Fruit fly (Drosophila melanogaster) whole organism, embryonic: ENCODE measurements around the gene CG45100.
A peak's percentile ranks its signal among the peaks of the same experiment; 100 is the strongest.

Experiments used
- ATbp ChIP-seq: fragments of 200-800 bp; sonication (Bioruptor generic); optimal IDR thresholded peaks from 2 replicates; lab custom pipeline; 2017; ENCODE audit warnings: missing biosample characterization, mild to moderate bottlenecking, missing genetic modification characterization, missing genetic modification reagents
- B-H1 ChIP-seq: fragments of 200-800 bp; sonication (Bioruptor generic); IDR thresholded peaks from 3 replicates; pipeline ENCODE4 v1.3.6; 2022; ENCODE audit warnings: missing biosample characterization, missing genetic modification characterization
- Bgb ChIP-seq: fragments of 200-800 bp; sonication (Bioruptor generic); IDR thresholded peaks from 2 replicates; pipeline ENCODE4 v1.3.6; 2022; ENCODE audit warnings: missing biosample characterization, missing genetic modification characterization; ENCODE audit not compliant: partially characterized antibody
- CG10274 ChIP-seq: fragments of 200-800 bp; sonication (Bioruptor generic); optimal IDR thresholded peaks from 3 replicates; lab custom pipeline; 2017; ENCODE audit warnings: missing biosample characterization, mild to moderate bottlenecking, missing genetic modification characterization
- CG10543 ChIP-seq: fragments of 200-800 bp; sonication (Bioruptor generic); optimal IDR thresholded peaks from 3 replicates; lab custom pipeline; 2017; ENCODE audit warnings: missing biosample characterization, mild to moderate bottlenecking, missing genetic modification characterization, moderate library complexity
- CG11456 ChIP-seq: fragments of 200-800 bp; sonication (Bioruptor generic); IDR thresholded peaks from 3 replicates; pipeline ENCODE4 v1.3.6; 2022; ENCODE audit warnings: missing biosample characterization, missing genetic modification characterization
- CG12391 ChIP-seq: fragments of 200-800 bp; sonication (Bioruptor generic); optimal IDR thresholded peaks from 3 replicates; lab custom pipeline; 2018; ENCODE audit warnings: missing biosample characterization, mild to moderate bottlenecking, missing genetic modification characterization, moderate library complexity
- CG12769 ChIP-seq: fragments of 200-800 bp; sonication (Bioruptor generic); optimal IDR thresholded peaks from 2 replicates; lab custom pipeline; 2019; ENCODE audit warnings: missing biosample characterization, mild to moderate bottlenecking, missing genetic modification characterization, moderate library complexity
- CG13894 ChIP-seq: fragments of 200-800 bp; sonication (Bioruptor generic); optimal IDR thresholded peaks from 3 replicates; lab custom pipeline; 2018; ENCODE audit warnings: missing biosample characterization, mild to moderate bottlenecking, missing genetic modification characterization, moderate library complexity
- CG14050 ChIP-seq: fragments of 200-800 bp; sonication (Bioruptor generic); IDR thresholded peaks from 3 replicates; pipeline ENCODE4 v1.3.6; 2022; ENCODE audit warnings: missing biosample characterization, missing genetic modification characterization
- CG14667 ChIP-seq: fragments of 200-800 bp; sonication (Bioruptor generic); IDR thresholded peaks from 2 replicates; pipeline ENCODE4 v1.3.6; 2022; ENCODE audit warnings: missing biosample characterization, missing genetic modification characterization
- CG16863 ChIP-seq: fragments of 200-800 bp; sonication (Bioruptor generic); optimal IDR thresholded peaks from 3 replicates; lab custom pipeline; 2016; ENCODE audit warnings: missing biosample characterization, missing genetic modification characterization
- CG34376 ChIP-seq: fragments of 200-800 bp; sonication (Bioruptor generic); optimal IDR thresholded peaks from 2 replicates; lab custom pipeline; 2018; ENCODE audit warnings: missing biosample characterization, mild to moderate bottlenecking, missing genetic modification characterization
- CG6854 ChIP-seq: fragments of 200-800 bp; sonication (Bioruptor generic); optimal IDR thresholded peaks from 3 replicates; lab custom pipeline; 2017; ENCODE audit warnings: missing biosample characterization, mild to moderate bottlenecking, missing genetic modification characterization
- CG7556 ChIP-seq: fragments of 200-800 bp; sonication (Bioruptor generic); optimal IDR thresholded peaks from 2 replicates; lab custom pipeline; 2017; ENCODE audit warnings: missing biosample characterization, mild to moderate bottlenecking, missing genetic modification characterization
- CG8290 ChIP-seq, 3 experiments: fragments of 200-800 bp; sonication (Bioruptor generic); optimal IDR thresholded peaks; 2 replicates each; lab custom pipeline; 2016 to 2019; ENCODE audit warnings: missing biosample characterization in 3 of 3, missing genetic modification characterization in 3 of 3, mild to moderate bottlenecking in 2 of 3, moderate library complexity in 1 of 3
- CTCF ChIP-seq: fragments of 200-800 bp; sonication (Bioruptor generic); optimal IDR thresholded peaks from 2 replicates; lab custom pipeline; 2017; ENCODE audit warnings: missing biosample characterization, mild to moderate bottlenecking, missing genetic modification characterization, moderate library complexity
- Camta ChIP-seq: fragments of 200-800 bp; sonication (Bioruptor generic); optimal IDR thresholded peaks from 2 replicates; lab custom pipeline; 2016; ENCODE audit warnings: missing biosample characterization, missing genetic modification characterization
- Deaf1 ChIP-seq: fragments of 200-800 bp; optimal IDR thresholded peaks from 3 replicates; lab custom pipeline; 2019; ENCODE audit warnings: missing biosample characterization, mild to moderate bottlenecking, missing genetic modification characterization, moderate library complexity
- Doc2 ChIP-seq: fragments of 200-800 bp; sonication (Bioruptor generic); IDR thresholded peaks from 2 replicates; pipeline ENCODE4 v1.3.6; 2022; ENCODE audit warnings: missing biosample characterization, missing genetic modification characterization
- Dp ChIP-seq: fragments of 200-800 bp; sonication (Bioruptor generic); optimal IDR thresholded peaks from 2 replicates; lab custom pipeline; 2018; ENCODE audit warnings: missing biosample characterization, mild to moderate bottlenecking, missing genetic modification characterization, moderate library complexity
- Kr ChIP-seq: fragments of 200-800 bp; sonication (Bioruptor generic); optimal IDR thresholded peaks from 2 replicates; lab custom pipeline; 2017; ENCODE audit warnings: missing biosample characterization, mild to moderate bottlenecking, missing genetic modification characterization
- Med ChIP-seq: fragments of 200-800 bp; sonication (Bioruptor generic); peaks from one replicate; lab custom pipeline; 2016; ENCODE audit warnings: missing biosample characterization, missing genetic modification characterization, mild to moderate bottlenecking, inconsistent platforms, moderate library complexity
- NfI ChIP-seq: fragments of 200-800 bp; sonication (Bioruptor generic); optimal IDR thresholded peaks from 3 replicates; lab custom pipeline; 2018; ENCODE audit warnings: missing biosample characterization, mild to moderate bottlenecking, missing genetic modification characterization, moderate library complexity
- Oli ChIP-seq: fragments of 200-800 bp; sonication (Bioruptor generic); optimal IDR thresholded peaks from 2 replicates; lab custom pipeline; 2018; ENCODE audit warnings: missing biosample characterization, mild to moderate bottlenecking, missing genetic modification characterization, moderate library complexity
- Opbp ChIP-seq: fragments of 200-800 bp; sonication (Bioruptor generic); IDR thresholded peaks from 3 replicates; pipeline ENCODE4 v1.3.6; 2022; ENCODE audit warnings: missing biosample characterization, missing genetic modification characterization; ENCODE audit not compliant: partially characterized antibody
- Pdp1 ChIP-seq, 2 experiments: fragments of 200-800 bp; sonication (Bioruptor generic); optimal IDR thresholded peaks; 3 replicates each; lab custom pipeline; 2016; ENCODE audit warnings: missing biosample characterization in 2 of 2, missing genetic modification characterization in 2 of 2, mild to moderate bottlenecking in 1 of 2, moderate library complexity in 1 of 2
- Side ChIP-seq: fragments of 200-800 bp; sonication (Bioruptor generic); optimal IDR thresholded peaks from 2 replicates; lab custom pipeline; 2016; ENCODE audit warnings: missing biosample characterization, missing genetic modification characterization
- abd-A ChIP-seq: fragments of 200-800 bp; sonication (Bioruptor generic); optimal IDR thresholded peaks from 3 replicates; lab custom pipeline; 2019; ENCODE audit warnings: missing biosample characterization, mild to moderate bottlenecking, missing genetic modification characterization, moderate library complexity
- br ChIP-seq: fragments of >200 bp; optimal IDR thresholded peaks from 2 replicates; lab custom pipeline; 2017
- crol ChIP-seq: fragments of 200-800 bp; sonication (Bioruptor generic); IDR thresholded peaks from 2 replicates; pipeline ENCODE4 v1.3.6; 2022; ENCODE audit warnings: missing biosample characterization, missing genetic modification characterization
- crp ChIP-seq, 2 experiments: fragments of 200-800 bp; sonication (Bioruptor generic); optimal IDR thresholded peaks; 2 replicates in 1 of 2; 3 replicates in 1 of 2; lab custom pipeline; 2017; ENCODE audit warnings: missing biosample characterization in 2 of 2, missing genetic modification characterization in 2 of 2, mild to moderate bottlenecking in 1 of 2, moderate library complexity in 1 of 2
- cwo ChIP-seq: fragments of 200-800 bp; sonication (Bioruptor generic); optimal IDR thresholded peaks from 3 replicates; lab custom pipeline; 2017; ENCODE audit warnings: missing biosample characterization, missing genetic modification characterization, mild to moderate bottlenecking, moderate library complexity, missing genetic modification reagents
- da ChIP-seq: fragments of 200-800 bp; sonication (Bioruptor generic); optimal IDR thresholded peaks from 2 replicates; lab custom pipeline; 2016; ENCODE audit warnings: missing biosample characterization, missing genetic modification characterization
- dan ChIP-seq: fragments of 200-800 bp; sonication (Bioruptor generic); IDR thresholded peaks from 2 replicates; pipeline ENCODE4 v1.3.6; 2022; ENCODE audit warnings: missing biosample characterization, missing genetic modification characterization
- en ChIP-seq: fragments of 200-800 bp; sonication (Bioruptor generic); optimal IDR thresholded peaks from 2 replicates; lab custom pipeline; 2016; ENCODE audit warnings: missing biosample characterization, missing genetic modification characterization
- exex ChIP-seq: fragments of 200-800 bp; sonication (Bioruptor generic); optimal IDR thresholded peaks from 4 replicates; lab custom pipeline; 2018; ENCODE audit warnings: missing biosample characterization, mild to moderate bottlenecking, missing genetic modification characterization, moderate library complexity
- ind ChIP-seq: fragments of 200-800 bp; sonication (Bioruptor generic); optimal IDR thresholded peaks from 3 replicates; lab custom pipeline; 2016; ENCODE audit warnings: missing biosample characterization, missing genetic modification characterization
- lola ChIP-seq, 3 experiments: fragments of >200 bp in 2 of 3; fragments of 200-800 bp in 1 of 3; sonication (Bioruptor generic) in 1 of 3; optimal IDR thresholded peaks; 2 replicates each; lab custom pipeline; 2017 to 2019; ENCODE audit warnings: missing biosample characterization in 3 of 3, missing genetic modification characterization in 3 of 3, mild to moderate bottlenecking in 1 of 3, moderate library complexity in 1 of 3
- mirr ChIP-seq: fragments of 200-800 bp; sonication (Bioruptor generic); optimal IDR thresholded peaks from 3 replicates; lab custom pipeline; 2018; ENCODE audit warnings: missing biosample characterization, mild to moderate bottlenecking, missing genetic modification characterization
- nerfin-1 ChIP-seq: fragments of 200-800 bp; sonication (Bioruptor generic); optimal IDR thresholded peaks from 3 replicates; lab custom pipeline; 2019; ENCODE audit warnings: missing biosample characterization, mild to moderate bottlenecking, missing genetic modification characterization, moderate library complexity
- pita ChIP-seq: fragments of 200-800 bp; sonication (Bioruptor generic); optimal IDR thresholded peaks from 2 replicates; lab custom pipeline; 2017; ENCODE audit warnings: missing biosample characterization, mild to moderate bottlenecking, missing genetic modification characterization
- ro ChIP-seq: fragments of 200-800 bp; sonication (Bioruptor generic); IDR thresholded peaks from 2 replicates; pipeline ENCODE4 v1.3.6; 2022; ENCODE audit warnings: missing biosample characterization, missing genetic modification characterization
- scrt ChIP-seq: fragments of 200-800 bp; sonication (Bioruptor generic); optimal IDR thresholded peaks from 2 replicates; lab custom pipeline; 2018; ENCODE audit warnings: missing biosample characterization, mild to moderate bottlenecking, missing genetic modification characterization, moderate library complexity
- sd ChIP-seq: fragments of 200-800 bp; sonication (Bioruptor generic); optimal IDR thresholded peaks from 3 replicates; lab custom pipeline; 2018; ENCODE audit warnings: missing biosample characterization, mild to moderate bottlenecking, missing genetic modification characterization, moderate library complexity
- tio ChIP-seq: fragments of 200-800 bp; sonication (Bioruptor generic); optimal IDR thresholded peaks from 2 replicates; lab custom pipeline; 2017; ENCODE audit warnings: missing biosample characterization, missing genetic modification characterization, inconsistent platforms
- vnd ChIP-seq: fragments of 200-800 bp; sonication (Bioruptor generic); IDR thresholded peaks from 3 replicates; pipeline ENCODE4 v1.3.6; 2022; ENCODE audit warnings: missing biosample characterization, missing genetic modification characterization; ENCODE audit not compliant: partially characterized antibody
- wor ChIP-seq: fragments of 200-800 bp; sonication (Bioruptor generic); IDR thresholded peaks from 2 replicates; pipeline ENCODE4 v1.3.6; 2022; ENCODE audit warnings: missing biosample characterization, missing genetic modification characterization
- zf30C ChIP-seq: fragments of 200-800 bp; sonication (Bioruptor generic); optimal IDR thresholded peaks from 3 replicates; lab custom pipeline; 2018; ENCODE audit warnings: missing biosample characterization, mild to moderate bottlenecking, missing genetic modification characterization

CG45100 gene

DNA sequence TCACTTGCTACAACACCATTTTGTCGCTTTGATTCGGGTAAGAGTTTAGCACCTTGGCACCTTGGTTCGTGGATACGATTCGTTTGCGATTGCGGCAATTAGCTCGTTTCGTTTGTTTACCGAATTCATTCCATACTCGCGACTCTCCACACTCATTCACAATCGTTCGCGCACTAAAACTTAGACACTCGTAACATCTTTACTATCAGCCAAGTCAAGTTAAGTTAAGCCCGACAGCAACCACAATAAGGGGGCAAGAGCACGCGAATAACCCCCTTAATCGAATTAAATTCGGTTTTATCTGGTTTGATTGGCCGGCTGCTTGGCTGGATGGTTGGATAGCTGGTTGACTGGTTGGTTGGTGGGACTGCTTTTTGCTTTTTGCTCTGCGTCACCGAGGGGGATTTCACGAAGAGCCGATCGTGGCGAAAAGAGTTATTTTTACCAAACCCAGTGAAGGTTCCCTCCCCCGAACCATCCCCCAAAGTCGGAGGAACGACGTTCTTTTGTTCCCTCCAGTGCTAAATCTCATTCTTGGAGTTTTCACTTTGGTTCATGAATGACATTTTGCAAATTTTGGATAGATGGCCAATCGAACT lies 29.5 kb upstream of the CG45100 start (continued):
- TF ChIP-seq CG14667 (GFP tag; lab: Robert Waterston, UW) = no peak
- TF ChIP-seq exex (tag; lab: Kevin White, UChicago) = peak; percentile 70
- no peak for TF ChIP-seq CG14050 (GFP tag; lab: Robert Waterston, UW)
- TF ChIP-seq abd-A (tag; lab: Kevin White, UChicago) = no peak
- no peak for TF ChIP-seq wor (GFP tag; lab: Robert Waterston, UW)
- no peak for TF ChIP-seq da (GFP tag; lab: Kevin White, UChicago)
- peak; percentile 64 for TF ChIP-seq CG34376
- no peak for TF ChIP-seq tio (GFP tag; lab: Kevin White, UChicago)
- no peak for TF ChIP-seq ATbp
- no peak for TF ChIP-seq Oli
- peak; percentile 64 for TF ChIP-seq CG13894 (tag; lab: Kevin White, UChicago)
- no peak for TF ChIP-seq CG12391 (tag; lab: Kevin White, UChicago)
- peak; percentile 82 for TF ChIP-seq mirr (GFP tag; lab: Kevin White, UChicago)
- TF ChIP-seq CTCF (GFP tag; lab: Kevin White, UChicago) = no peak
- peak; percentile 19 for TF ChIP-seq CG12769 (tag; lab: Kevin White, UChicago)
- no peak for TF ChIP-seq br (lab: Kevin White, UChicago)
- no peak for TF ChIP-seq Kr (GFP tag; lab: Kevin White, UChicago)
- no peak for TF ChIP-seq Opbp (GFP tag; lab: Robert Waterston, UW)
- peak; percentile 76 for TF ChIP-seq Med (GFP tag; lab: Kevin White, UChicago)
- TF ChIP-seq B-H1 (GFP tag; lab: Robert Waterston, UW) = no peak
- no peak for TF ChIP-seq Doc2 (GFP tag; lab: Robert Waterston, UW)
- no peak for TF ChIP-seq NfI (GFP tag; lab: Kevin White, UChicago)
- TF ChIP-seq en (GFP tag; lab: Kevin White, UChicago) = no peak
- no peak for TF ChIP-seq CG10274 (GFP tag; lab: Kevin White, UChicago)
- TF ChIP-seq Bgb = no peak
- peak; percentile 43 for TF ChIP-seq CG10543 (GFP tag; lab: Kevin White, UChicago)
- no peak for TF ChIP-seq dan (GFP tag; lab: Robert Waterston, UW)
- TF ChIP-seq nerfin-1 (tag; lab: Kevin White, UChicago) = no peak
- no peak for TF ChIP-seq ind (GFP tag; lab: Kevin White, UChicago)
- no peak for TF ChIP-seq cwo (GFP tag; lab: Kevin White, UChicago)
- TF ChIP-seq, all 482 proteins: peak for 16

dm6 chr3R:5502646-5503045 lies 28.2 kb upstream of the CG45100 start, which contains the start of gene NKCC:
TSS of gene NKCC (minus strand) at chr3R:5502702.
- no peak for TF ChIP-seq B-H1 (GFP tag; lab: Robert Waterston, UW)
- TF ChIP-seq Pdp1 (GFP tag; optimal IDR thresholded peaks at IDR 0.05; lab: Kevin White, UChicago) = peak in 1 of 2 experiments; percentile 3
- TF ChIP-seq CG6854 (GFP tag; lab: Kevin White, UChicago) = no peak
- TF ChIP-seq vnd (GFP tag; lab: Robert Waterston, UW) = 0 out of 3 replicates have a peak, but pooled peaks have one; percentile 15
- TF ChIP-seq CG12769 (tag; lab: Kevin White, UChicago) = peak; percentile 30
- TF ChIP-seq scrt (GFP tag; lab: Kevin White, UChicago) = peak; percentile 31
- no peak for TF ChIP-seq Camta (GFP tag; lab: Kevin White, UChicago)
- no peak for TF ChIP-seq CG16863 (GFP tag; lab: Kevin White, UChicago)
- TF ChIP-seq nerfin-1 (tag; lab: Kevin White, UChicago) = no peak
- TF ChIP-seq crol (GFP tag; lab: Robert Waterston, UW) = no peak
- TF ChIP-seq Deaf1 = peak; percentile 80
- no peak for TF ChIP-seq lola (GFP tag; optimal IDR thresholded peaks at IDR 0.05; lab: Kevin White, UChicago)
- TF ChIP-seq CG8290 (GFP tag; optimal IDR thresholded peaks at IDR 0.05; lab: Kevin White, UChicago) = no peak
- TF ChIP-seq CG8290 (tag; optimal IDR thresholded peaks at IDR 0.05; lab: Kevin White, UChicago) = peak in 1 of 2 experiments; percentile 3
- TF ChIP-seq zf30C = no peak
- no peak for TF ChIP-seq ro
- no peak for TF ChIP-seq CG11456 (GFP tag; lab: Robert Waterston, UW)
- no peak for TF ChIP-seq sd (tag; lab: Kevin White, UChicago)
- TF ChIP-seq CG7556 (GFP tag; lab: Kevin White, UChicago) = no peak
- no peak for TF ChIP-seq Side (GFP tag; lab: Kevin White, UChicago)
- TF ChIP-seq pita (GFP tag; lab: Kevin White, UChicago) = no peak
- peak; percentile 10 for TF ChIP-seq Dp (GFP tag; lab: Kevin White, UChicago)
- peak; percentile 13 for TF ChIP-seq CG13894 (tag; lab: Kevin White, UChicago)
- TF ChIP-seq crp (GFP tag; optimal IDR thresholded peaks at IDR 0.05; lab: Kevin White, UChicago) = no peak
